Worm (Caenorhabditis elegans) whole organism, L4 larva: ENCODE results near the gene R10D12.8.

Experiments
- ceh-82 ChIP-seq: sonication (generic microtip); optimal IDR thresholded peaks from 2 replicates; lab custom pipeline; 2017; ENCODE audit warnings: missing biosample characterization, missing genetic modification characterization
- fkh-10 ChIP-seq: fragments of 150-350 bp; optimal IDR thresholded peaks from 2 replicates; lab custom pipeline; 2014; ENCODE audit warnings: missing biosample characterization, missing genetic modification reagents, missing genetic modification characterization
- lin-13 ChIP-seq: fragments of 150-350 bp; optimal IDR thresholded peaks from 2 replicates; lab custom pipeline; 2014; ENCODE audit warnings: missing biosample characterization, missing genetic modification reagents, missing genetic modification characterization
- zip-11 ChIP-seq: fragments of 200-800 bp; sonication (Bioruptor generic); IDR thresholded peaks from 2 replicates; pipeline ENCODE4 v1.3.6; 2022; ENCODE audit warnings: missing genetic modification characterization, missing compliant biosample characterization

ce11 chrV:13926398-13926797 lies 26.7 kb downstream of the R10D12.8 start, which contains the start of gene srxa-12:
- no peak for TF ChIP-seq lin-13 (GFP tag; lab: Kevin White, UChicago)
- no peak for TF ChIP-seq fkh-10 (GFP tag; lab: Kevin White, UChicago)
- no peak for TF ChIP-seq ceh-82 (tag; lab: Kevin White, UChicago)
- TF ChIP-seq zip-11: no peak
